Fruit fly (Drosophila melanogaster) whole organism, wandering third instar larva: Measurements from ENCODE around the gene CG12446.
"Not testable (repeated sequence)": the region's sequence is repeated elsewhere in the genome, so short reads cannot be mapped to it uniquely, and the experiment has no call there.

Experiments
- HLH106 ChIP-seq: fragments of 200-800 bp; optimal IDR thresholded peaks from 3 replicates; lab custom pipeline; 2019; ENCODE audit warnings: missing biosample characterization, mild to moderate bottlenecking, missing genetic modification characterization, moderate library complexity
- Mio ChIP-seq: sonication (Bioruptor generic); optimal IDR thresholded peaks from 2 replicates; lab custom pipeline; 2016; ENCODE audit warnings: missing biosample characterization, missing genetic modification characterization
- Myc ChIP-seq: fragments of >200 bp; optimal IDR thresholded peaks from 2 replicates; lab custom pipeline; 2017
- OdsH ChIP-seq: fragments of 200-800 bp; sonication (Bioruptor generic); optimal IDR thresholded peaks from 2 replicates; lab custom pipeline; 2016; ENCODE audit warnings: missing biosample characterization, mild to moderate bottlenecking, missing genetic modification characterization
- br ChIP-seq: fragments of 200-800 bp; sonication (Bioruptor generic); optimal IDR thresholded peaks from 2 replicates; lab custom pipeline; 2016; ENCODE audit warnings: missing biosample characterization, missing genetic modification characterization
- dl ChIP-seq, 2 experiments: fragments of 175-275, 200-275 bp in 1 of 2; fragments of 200-275 bp in 1 of 2; sonication (Bioruptor generic); optimal IDR thresholded peaks; lab custom pipeline; 2018; ENCODE audit warnings: mild to moderate bottlenecking in 2 of 2, missing biosample characterization in 2 of 2, missing genetic modification characterization in 2 of 2, moderate library complexity in 2 of 2; ENCODE audit not compliant: partially characterized antibody in 2 of 2, insufficient read depth in 1 of 2
- dmrt93B ChIP-seq: fragments of 200-800 bp; sonication (Bioruptor generic); optimal IDR thresholded peaks from 2 replicates; lab custom pipeline; 2018; ENCODE audit warnings: missing biosample characterization, mild to moderate bottlenecking, missing genetic modification characterization
- h ChIP-seq: fragments of 200-800 bp; sonication (Bioruptor generic); optimal IDR thresholded peaks from 3 replicates; lab custom pipeline; 2016; ENCODE audit warnings: missing biosample characterization, mild to moderate bottlenecking, missing genetic modification characterization
- lola ChIP-seq: fragments of >200 bp; optimal IDR thresholded peaks from 2 replicates; lab custom pipeline; 2017; ENCODE audit warnings: missing biosample characterization, missing genetic modification characterization
- pan ChIP-seq: fragments of >200 bp; optimal IDR thresholded peaks from 2 replicates; lab custom pipeline; 2017
- psq ChIP-seq: fragments of 200-800 bp; sonication (Bioruptor generic); optimal IDR thresholded peaks from 3 replicates; lab custom pipeline; 2017; ENCODE audit warnings: missing biosample characterization, mild to moderate bottlenecking, missing genetic modification characterization, moderate library complexity
- sv ChIP-seq: fragments of 200-800 bp; sonication (Bioruptor generic); optimal IDR thresholded peaks from 3 replicates; lab custom pipeline; 2016; ENCODE audit warnings: missing biosample characterization, missing genetic modification characterization

DNA sequence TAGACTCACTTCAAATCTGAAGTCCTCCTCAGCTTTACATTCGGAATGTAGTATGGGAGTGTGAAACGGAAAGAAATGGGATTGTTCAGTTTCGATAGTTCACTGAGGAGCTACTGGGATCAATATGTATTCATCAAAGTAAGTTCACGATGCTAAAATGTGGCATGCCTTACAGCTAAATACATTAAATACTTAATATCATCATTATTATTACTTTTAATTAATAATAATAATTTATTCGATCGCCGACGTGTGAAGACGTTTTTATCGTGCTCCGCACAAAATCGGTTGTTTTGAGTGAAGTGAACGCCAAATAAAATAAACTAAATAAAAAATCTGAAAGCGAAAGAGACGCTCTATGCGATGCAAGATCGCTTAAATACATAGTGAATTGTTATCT, at the start of gene CG12446:
- TF ChIP-seq sv (GFP tag; lab: Kevin White, UChicago); dl (GFP tag; optimal IDR thresholded peaks at IDR 0.05; lab: Kevin White, UChicago; ENCODE audit: insufficient read depth in 1 of 2, partially characterized antibody in 2 of 2); psq (GFP tag; lab: Kevin White, UChicago); pan (lab: Kevin White, UChicago); dmrt93B (GFP tag; lab: Kevin White, UChicago); OdsH (GFP tag; lab: Kevin White, UChicago); br; Mio; lola (GFP tag; lab: Kevin White, UChicago); HLH106 (tag; lab: Kevin White, UChicago); Myc (lab: Kevin White, UChicago); h (GFP tag; lab: Kevin White, UChicago): not testable (repeated sequence)
